Worm (Caenorhabditis elegans): ENCODE results near the gene myrf-2.

myrf-2 gene

DNA sequence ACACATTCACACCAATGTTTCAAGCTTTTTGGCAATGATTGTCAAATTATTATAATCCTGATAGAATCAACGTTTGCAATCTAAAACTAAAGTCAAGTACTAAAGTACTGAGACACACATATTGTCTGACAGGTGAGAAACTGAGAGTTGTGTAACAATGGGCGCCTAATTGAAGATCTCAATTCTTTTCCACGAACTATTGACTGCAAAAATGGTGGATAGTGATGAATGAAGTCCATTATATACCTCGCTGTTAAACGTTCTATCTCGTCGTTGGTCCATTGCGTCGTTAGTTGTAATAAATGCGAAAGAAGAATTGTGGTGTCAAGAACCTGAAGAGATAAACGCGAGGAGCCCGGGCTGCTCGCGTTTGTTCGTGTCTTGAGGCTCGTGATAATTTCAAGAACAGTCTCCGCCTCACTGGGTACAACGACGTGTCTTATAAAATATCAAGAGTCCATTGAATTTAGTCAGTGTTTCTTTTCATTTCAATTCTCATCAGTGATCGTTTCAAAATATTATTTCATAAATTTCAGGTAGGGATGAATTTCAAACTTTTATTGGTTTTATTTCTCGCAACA lies 34.0 kb downstream of the myrf-2 start, which contains the start of gene F09B9.4:
Gene F09B9.4, plus strand, starts transcription at position 531 of the 581 bp plus-strand sequence.
- no peak for TF ChIP-seq pha-4 (tag; optimal IDR thresholded peaks at IDR 0.05)
- TF ChIP-seq hlh-1 (tag; optimal IDR thresholded peaks at IDR 0.05) = peak; percentile 47
- no peak for TF ChIP-seq flh-1 (GFP tag; optimal IDR thresholded peaks at IDR 0.05)

DNA sequence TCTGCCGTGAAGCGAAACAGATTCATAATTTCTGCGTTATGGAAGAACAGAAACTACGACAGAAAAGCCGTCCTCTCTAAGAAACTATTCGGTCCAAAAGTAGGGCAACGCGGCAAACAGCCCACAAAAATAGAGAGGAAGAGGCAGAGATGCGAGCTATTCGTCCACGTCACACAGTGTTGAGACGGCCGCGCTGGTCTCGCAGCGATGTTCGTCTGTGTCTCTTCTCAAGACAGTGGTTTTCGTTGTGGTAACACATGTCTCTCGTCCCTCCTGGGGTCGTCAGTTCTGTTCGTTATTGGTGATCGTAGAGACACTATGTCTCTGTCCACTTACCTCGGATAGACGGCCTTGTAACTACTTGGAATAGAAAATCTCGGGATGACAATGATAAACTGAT lies 35.5 kb downstream of the myrf-2 start, which contains the start of gene erd-2.1:
Gene erd-2.1, minus strand, starts transcription at position 114 of the 400 bp plus-strand sequence.
- TF ChIP-seq mab-5 (tag; optimal IDR thresholded peaks at IDR 0.05) = no peak
- no peak for TF ChIP-seq unc-39 (tag; optimal IDR thresholded peaks at IDR 0.05)
- TF ChIP-seq nhr-237 (tag; optimal IDR thresholded peaks at IDR 0.05) = no peak
- TF ChIP-seq cnd-1 (tag; optimal IDR thresholded peaks at IDR 0.05) = peak; percentile 0
- TF ChIP-seq flh-1 (GFP tag; optimal IDR thresholded peaks at IDR 0.05) = no peak
- peak; percentile 86 for TF ChIP-seq hlh-1 (tag; optimal IDR thresholded peaks at IDR 0.05)
- no peak for TF ChIP-seq ceh-83 (GFP tag; optimal IDR thresholded peaks at IDR 0.05)
- TF ChIP-seq unc-62 (GFP tag; optimal IDR thresholded peaks at IDR 0.05) = peak; percentile 22
- no peak for TF ChIP-seq M03D4.4 (tag; optimal IDR thresholded peaks at IDR 0.05)
- TF ChIP-seq lsy-2 (tag; optimal IDR thresholded peaks at IDR 0.05) = no peak
- TF ChIP-seq tbx-8 (GFP tag; optimal IDR thresholded peaks at IDR 0.05) = no peak
- TF ChIP-seq sem-2 (GFP tag; optimal IDR thresholded peaks at IDR 0.05) = no peak
- no peak for TF ChIP-seq ztf-11 (tag; optimal IDR thresholded peaks at IDR 0.05)
- no peak for TF ChIP-seq bed-3 (GFP tag; optimal IDR thresholded peaks at IDR 0.05)
- no peak for TF ChIP-seq lin-32 (GFP tag; optimal IDR thresholded peaks at IDR 0.05)
- peak; percentile 62 for TF ChIP-seq ham-2 (GFP tag; optimal IDR thresholded peaks at IDR 0.05)
- peak; percentile 26 for TF ChIP-seq mep-1 (tag; optimal IDR thresholded peaks at IDR 0.05)
- TF ChIP-seq ces-1 (GFP tag; optimal IDR thresholded peaks at IDR 0.05) = peak; percentile 28
- TF ChIP-seq nhr-28 (tag; optimal IDR thresholded peaks at IDR 0.05) = no peak
- TF ChIP-seq unc-120 (tag; optimal IDR thresholded peaks at IDR 0.05; ENCODE audit: poor library complexity, severe bottlenecking) = peak; percentile 45
- no peak for TF ChIP-seq nhr-12 (tag; optimal IDR thresholded peaks at IDR 0.05)
- no peak for TF ChIP-seq pha-4 (tag; optimal IDR thresholded peaks at IDR 0.05)
- TF ChIP-seq sptf-1 (tag; optimal IDR thresholded peaks at IDR 0.05) = peak; percentile 47
- peak; percentile 14 for TF ChIP-seq lin-13 (tag; optimal IDR thresholded peaks at IDR 0.05)
- TF ChIP-seq blmp-1 (tag; optimal IDR thresholded peaks at IDR 0.05) = no peak
- peak; percentile 14 for TF ChIP-seq ceh-39 (tag; optimal IDR thresholded peaks at IDR 0.05)
- TF ChIP-seq zip-8 (tag; optimal IDR thresholded peaks at IDR 0.05) = no peak
- no peak for TF ChIP-seq ceh-43 (GFP tag; optimal IDR thresholded peaks at IDR 0.05)
- no peak for TF ChIP-seq elt-3 (tag; optimal IDR thresholded peaks at IDR 0.05)
- no peak for TF ChIP-seq nhr-2 (tag; optimal IDR thresholded peaks at IDR 0.05)
- no peak for TF ChIP-seq mls-2 (tag; optimal IDR thresholded peaks at IDR 0.05)
- no peak for TF ChIP-seq snpc-4 (tag; optimal IDR thresholded peaks at IDR 0.05)
- no peak for TF ChIP-seq nhr-76 (tag; optimal IDR thresholded peaks at IDR 0.05)
- TF ChIP-seq drap-1 (GFP tag; optimal IDR thresholded peaks at IDR 0.05) = no peak
- TF ChIP-seq elt-1 (tag; optimal IDR thresholded peaks at IDR 0.05; ENCODE audit: borderline replicate concordance, insufficient read depth) = no peak

DNA sequence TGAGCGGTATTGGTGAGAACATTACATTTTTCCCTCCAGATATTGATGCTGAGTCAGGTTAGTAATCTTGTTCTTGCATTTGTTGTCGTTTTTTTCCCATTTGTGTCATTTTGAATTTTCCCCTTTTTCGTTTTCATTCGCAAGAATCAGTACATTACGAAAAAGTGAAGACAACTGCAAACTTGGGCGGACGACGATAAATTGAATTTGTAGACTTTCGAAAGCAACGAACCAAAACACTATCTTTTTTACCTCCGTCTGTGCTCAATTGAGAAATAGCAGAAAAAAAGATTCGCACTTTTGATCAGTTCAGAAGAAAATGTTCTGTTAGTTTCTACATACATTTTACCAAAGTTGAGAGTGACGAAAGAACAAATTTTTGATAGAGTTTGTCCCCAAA lies 39.0 kb downstream of the myrf-2 start:
- TF ChIP-seq ces-1 (GFP tag; optimal IDR thresholded peaks at IDR 0.05) = peak; percentile 76
- no peak for TF ChIP-seq lin-13 (tag; optimal IDR thresholded peaks at IDR 0.05)
- TF ChIP-seq nhr-12 (tag; optimal IDR thresholded peaks at IDR 0.05) = no peak
- TF ChIP-seq lin-32 (GFP tag; optimal IDR thresholded peaks at IDR 0.05) = no peak
- TF ChIP-seq ceh-83 (GFP tag; optimal IDR thresholded peaks at IDR 0.05) = no peak
- no peak for TF ChIP-seq ham-2 (GFP tag; optimal IDR thresholded peaks at IDR 0.05)
- TF ChIP-seq blmp-1 (tag; optimal IDR thresholded peaks at IDR 0.05) = no peak

DNA sequence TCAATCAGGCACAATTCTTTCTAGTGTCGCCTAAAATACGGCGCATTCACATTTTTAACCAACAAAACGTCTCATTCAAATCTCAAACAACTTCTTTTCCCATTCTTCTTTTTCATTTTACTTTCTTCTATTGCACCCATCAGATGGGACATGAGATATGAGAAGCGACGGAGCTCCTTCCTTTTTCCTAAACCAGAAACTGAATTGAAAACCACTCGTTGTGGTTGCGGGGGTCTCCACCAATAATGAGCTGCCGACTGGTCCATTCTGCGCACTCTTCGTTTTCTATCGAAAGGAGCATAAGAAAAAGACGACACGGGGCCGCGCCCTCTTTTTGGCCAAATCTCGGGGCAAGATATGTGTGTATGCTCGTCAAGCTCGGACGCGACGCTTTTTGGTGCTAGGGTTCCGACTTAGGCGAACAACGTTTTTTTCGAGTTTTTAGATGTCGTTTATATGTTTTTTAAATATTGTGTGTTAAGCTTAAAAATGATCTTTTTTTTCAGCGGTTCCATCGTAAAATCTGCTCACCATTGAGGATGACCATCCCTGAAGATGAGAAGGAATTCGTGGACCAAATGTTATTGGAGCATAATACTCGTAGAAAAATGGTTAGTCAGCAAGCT lies 39.7 kb downstream of the myrf-2 start, which contains the start of gene F09B9.5:
Gene F09B9.5, plus strand, starts transcription at position 501 of the 626 bp plus-strand sequence.
- TF ChIP-seq nhr-12 (tag; optimal IDR thresholded peaks at IDR 0.05) (no peak), pha-4 (tag; optimal IDR thresholded peaks at IDR 0.05) (no peak), lin-32 (GFP tag; optimal IDR thresholded peaks at IDR 0.05) (no peak), ces-1 (GFP tag; optimal IDR thresholded peaks at IDR 0.05) (peak; percentile 89), nhr-28 (tag; optimal IDR thresholded peaks at IDR 0.05) (no peak), unc-39 (tag; optimal IDR thresholded peaks at IDR 0.05) (no peak), hlh-1 (tag; optimal IDR thresholded peaks at IDR 0.05) (no peak)

Data from whole organism, mixed stage, embryonic.